Fruit fly (Drosophila melanogaster) whole organism, adult: ENCODE data around the gene PH4alphaMP.

Experiments
- CG11617 ChIP-seq: fragments of 200-800 bp; sonication (Bioruptor generic); optimal IDR thresholded peaks from 2 replicates; lab custom pipeline; 2017; ENCODE audit warnings: mild to moderate bottlenecking, missing biosample characterization, missing genetic modification reagents, missing genetic modification characterization
- CG12768 ChIP-seq: fragments of 200-800 bp; sonication (Bioruptor generic); optimal IDR thresholded peaks from 2 replicates; lab custom pipeline; 2017; ENCODE audit warnings: missing biosample characterization, missing genetic modification characterization, mild to moderate bottlenecking, moderate library complexity, missing genetic modification reagents
- CG14711 ChIP-seq: fragments of 200-800 bp; sonication (Bioruptor generic); optimal IDR thresholded peaks from 2 replicates; lab custom pipeline; 2018; ENCODE audit warnings: missing biosample characterization, mild to moderate bottlenecking, missing genetic modification characterization, moderate library complexity
- CG1620 ChIP-seq: fragments of 200-800 bp; sonication (Bioruptor generic); optimal IDR thresholded peaks from 2 replicates; lab custom pipeline; 2016; ENCODE audit warnings: missing biosample characterization, missing genetic modification characterization
- CG33017 ChIP-seq: fragments of 200-800 bp; sonication (Bioruptor generic); optimal IDR thresholded peaks from 2 replicates; lab custom pipeline; 2018; ENCODE audit warnings: missing biosample characterization, mild to moderate bottlenecking, missing genetic modification characterization, moderate library complexity
- CG5204 ChIP-seq: fragments of 200-800 bp; sonication (Bioruptor generic); optimal IDR thresholded peaks from 2 replicates; lab custom pipeline; 2016; ENCODE audit warnings: missing biosample characterization, missing genetic modification characterization
- CG7045 ChIP-seq: fragments of 200-800 bp; sonication (Bioruptor generic); optimal IDR thresholded peaks from 2 replicates; lab custom pipeline; 2017; ENCODE audit warnings: missing biosample characterization, mild to moderate bottlenecking, missing genetic modification characterization
- CG7101 ChIP-seq: fragments of 200-800 bp; sonication (Bioruptor generic); optimal IDR thresholded peaks from 2 replicates; lab custom pipeline; 2018; ENCODE audit warnings: missing biosample characterization, mild to moderate bottlenecking, missing genetic modification characterization, moderate library complexity
- Clk ChIP-seq: fragments of 200-800 bp; sonication (Bioruptor generic); optimal IDR thresholded peaks from 2 replicates; lab custom pipeline; 2017; ENCODE audit warnings: missing biosample characterization, missing genetic modification characterization
- Crg-1 ChIP-seq: fragments of 200-800 bp; sonication (Bioruptor generic); optimal IDR thresholded peaks from 2 replicates; lab custom pipeline; 2016; ENCODE audit warnings: missing biosample characterization, missing genetic modification characterization
- Hr96 ChIP-seq: fragments of 200-800 bp; sonication (Bioruptor generic); optimal IDR thresholded peaks from 2 replicates; lab custom pipeline; 2016; ENCODE audit warnings: missing biosample characterization, missing genetic modification characterization
- Mnt ChIP-seq: fragments of 200-800 bp; sonication (Bioruptor generic); optimal IDR thresholded peaks from 2 replicates; lab custom pipeline; 2016; ENCODE audit warnings: missing biosample characterization, mild to moderate bottlenecking, missing genetic modification characterization
- bab1 ChIP-seq: fragments of 200-800 bp; sonication (Bioruptor generic); optimal IDR thresholded peaks from 3 replicates; lab custom pipeline; 2019; ENCODE audit warnings: missing biosample characterization, mild to moderate bottlenecking, missing genetic modification characterization, moderate library complexity
- cic ChIP-seq: fragments of 200-800 bp; sonication (Bioruptor generic); optimal IDR thresholded peaks from 2 replicates; lab custom pipeline; 2017; ENCODE audit warnings: missing biosample characterization, mild to moderate bottlenecking, missing genetic modification characterization, moderate library complexity
- cnc ChIP-seq, 2 experiments: fragments of >200 bp; optimal IDR thresholded peaks; 2 replicates each; lab custom pipeline; 2017
- kay ChIP-seq: fragments of 200-800 bp; sonication (Bioruptor generic); peaks from one replicate; lab custom pipeline; 2016; ENCODE audit warnings: missing biosample characterization, missing genetic modification characterization, borderline replicate concordance
- ovo ChIP-seq: fragments of 200-800 bp; sonication (Bioruptor generic); optimal IDR thresholded peaks from 2 replicates; lab custom pipeline; 2016; ENCODE audit warnings: missing biosample characterization, missing genetic modification characterization
- pad ChIP-seq: fragments of 200-800 bp; sonication (Bioruptor generic); optimal IDR thresholded peaks from 3 replicates; lab custom pipeline; 2017; ENCODE audit warnings: missing biosample characterization, missing genetic modification characterization, mild to moderate bottlenecking, moderate library complexity, missing genetic modification reagents
- tj ChIP-seq: fragments of 200-800 bp; sonication (Bioruptor generic); optimal IDR thresholded peaks from 3 replicates; lab custom pipeline; 2017; ENCODE audit warnings: missing biosample characterization, mild to moderate bottlenecking, missing genetic modification characterization, moderate library complexity
- toe ChIP-seq: fragments of 200-800 bp; sonication (Bioruptor generic); optimal IDR thresholded peaks from 2 replicates; lab custom pipeline; 2016; ENCODE audit warnings: missing biosample characterization, missing genetic modification characterization

The PH4alphaMP gene

DNA sequence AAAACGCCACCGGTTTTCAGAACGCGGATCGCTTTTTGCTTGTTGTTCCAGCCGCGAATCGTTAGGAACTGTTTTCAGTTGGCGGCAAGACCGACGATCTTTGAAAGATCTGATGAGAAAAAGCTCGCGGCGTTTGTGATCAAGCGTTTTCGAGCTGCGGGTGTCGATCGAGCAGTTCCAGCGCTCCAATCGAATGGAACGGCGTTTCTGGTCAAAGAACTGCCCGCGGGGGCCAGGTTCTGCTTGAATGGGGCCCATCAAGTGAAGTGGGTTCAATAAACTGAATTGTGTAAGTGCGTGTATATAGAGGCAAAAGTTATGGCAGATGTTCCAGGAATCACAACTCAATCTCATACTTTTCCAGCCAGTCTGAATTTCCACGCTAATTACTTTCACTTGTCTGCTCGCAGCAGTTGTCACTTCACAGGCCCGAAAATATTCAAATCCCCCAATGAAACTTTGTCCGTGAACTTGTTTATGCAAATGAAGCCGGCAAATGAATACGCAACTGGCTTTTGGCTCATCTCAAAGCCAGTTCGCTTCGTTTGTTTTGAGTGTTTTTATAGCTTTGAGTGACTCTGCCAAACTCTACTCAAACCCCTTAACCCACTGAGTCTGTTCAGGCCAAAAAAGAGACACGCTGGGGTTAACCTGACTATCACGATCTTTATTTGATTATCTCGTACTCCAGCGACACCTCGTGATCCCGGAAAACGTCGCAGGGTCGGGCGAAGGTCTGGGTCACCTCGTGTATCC is at the start of gene PH4alphaMP:
Gene PH4alphaMP (minus strand): TSS at position 51 of the 756 bp plus-strand sequence.
- TF ChIP-seq CG33017 (tag; lab: Kevin White, UChicago) (no peak), CG7101 (tag; lab: Kevin White, UChicago) (no peak), CG1620 (GFP tag; lab: Kevin White, UChicago) (no peak), Mnt (no peak), toe (GFP tag; lab: Kevin White, UChicago) (no peak), bab1 (GFP tag; lab: Kevin White, UChicago) (no peak), CG14711 (tag; lab: Kevin White, UChicago) (no peak), ovo (GFP tag; lab: Kevin White, UChicago) (no peak), CG11617 (GFP tag; lab: Kevin White, UChicago) (no peak), CG12768 (no peak), CG5204 (GFP tag; lab: Kevin White, UChicago) (no peak), cnc (optimal IDR thresholded peaks at IDR 0.05; lab: Kevin White, UChicago) (no peak), Crg-1 (GFP tag; lab: Kevin White, UChicago) (no peak), CG7045 (GFP tag; lab: Kevin White, UChicago) (no peak), tj (no peak)

DNA sequence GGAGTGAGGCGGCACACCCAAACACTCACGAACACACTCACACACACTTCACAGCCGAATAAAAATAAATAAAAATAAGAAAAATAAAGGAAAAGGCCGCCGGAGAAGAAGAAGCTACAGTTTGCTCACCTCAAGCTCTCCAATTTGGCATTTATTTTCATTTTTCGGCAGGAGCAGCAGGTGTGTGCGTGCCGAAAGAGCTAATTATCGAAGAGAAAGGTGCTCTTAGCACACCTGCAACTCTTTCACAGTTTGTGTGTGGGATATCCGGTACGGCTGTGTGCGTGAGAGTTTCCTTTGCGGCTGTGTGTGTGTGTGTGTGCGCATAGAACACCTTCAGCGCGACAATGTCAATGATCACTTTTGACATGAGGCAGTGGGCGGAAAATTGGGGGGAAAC is 49.0 kb upstream of the PH4alphaMP start:
- TF ChIP-seq Clk (GFP tag; lab: Kevin White, UChicago) (no peak), tj (no peak), Hr96 (no peak), ovo (GFP tag; lab: Kevin White, UChicago) (no peak), CG1620 (GFP tag; lab: Kevin White, UChicago) (no peak), Mnt (no peak), bab1 (GFP tag; lab: Kevin White, UChicago) (no peak), CG7045 (GFP tag; lab: Kevin White, UChicago) (no peak), CG5204 (GFP tag; lab: Kevin White, UChicago) (no peak), CG14711 (tag; lab: Kevin White, UChicago) (no peak), cnc (optimal IDR thresholded peaks at IDR 0.05; lab: Kevin White, UChicago) (no peak), CG7101 (tag; lab: Kevin White, UChicago) (no peak), cic (GFP tag; lab: Kevin White, UChicago) (no peak), CG33017 (tag; lab: Kevin White, UChicago) (no peak), Crg-1 (GFP tag; lab: Kevin White, UChicago) (no peak)

DNA sequence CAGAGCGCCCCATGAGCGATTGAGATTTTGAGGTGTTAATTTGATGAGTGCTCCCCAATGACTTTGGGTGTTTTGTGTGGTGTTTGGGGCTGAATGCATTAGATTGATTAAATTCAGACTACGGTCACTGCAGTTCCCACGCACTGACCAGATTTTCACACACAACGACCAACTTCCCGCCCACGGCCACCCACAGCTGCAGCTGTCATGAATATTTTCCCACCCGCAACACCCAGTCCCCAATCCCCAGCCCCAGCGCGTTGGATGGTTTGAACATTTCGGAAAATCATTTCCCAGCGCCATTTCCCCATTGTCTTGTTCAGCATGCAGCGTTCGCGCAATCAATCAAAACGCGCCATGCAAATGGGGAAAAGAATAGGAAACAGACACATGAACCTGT is 45.5 kb upstream of the PH4alphaMP start:
- TF ChIP-seq CG12768 (no peak), CG7101 (tag; lab: Kevin White, UChicago) (no peak), Mnt (no peak)

DNA sequence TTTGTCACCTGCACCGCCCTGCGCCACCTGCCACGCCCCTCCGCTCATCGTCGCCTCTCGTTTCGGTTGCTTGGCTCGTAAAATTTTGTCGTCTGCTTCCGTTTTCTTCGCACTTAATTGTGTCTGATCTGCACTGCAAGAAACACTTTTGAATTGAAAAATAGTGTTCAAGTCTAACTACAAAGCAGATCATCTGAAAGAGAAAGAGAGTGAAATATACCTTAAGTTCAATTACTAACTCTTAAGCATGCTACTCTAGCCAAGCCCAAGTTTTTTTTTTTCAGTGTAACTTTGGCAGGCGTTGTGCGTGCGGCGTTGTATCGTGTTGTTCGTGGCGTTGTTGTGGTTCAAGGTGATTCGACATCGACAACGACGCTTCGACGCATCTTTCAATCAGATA is 44.2 kb upstream of the PH4alphaMP start:
- TF ChIP-seq cnc (optimal IDR thresholded peaks at IDR 0.05; lab: Kevin White, UChicago) (no peak), CG7101 (tag; lab: Kevin White, UChicago) (peak; percentile 24), CG1620 (GFP tag; lab: Kevin White, UChicago) (no peak), bab1 (GFP tag; lab: Kevin White, UChicago) (no peak), Mnt (no peak), kay (no peak), CG11617 (GFP tag; lab: Kevin White, UChicago) (no peak), Hr96 (peak; percentile 44), cic (GFP tag; lab: Kevin White, UChicago) (no peak), tj (no peak), Crg-1 (GFP tag; lab: Kevin White, UChicago) (no peak), CG5204 (GFP tag; lab: Kevin White, UChicago) (peak; percentile 38), CG7045 (GFP tag; lab: Kevin White, UChicago) (peak; percentile 62), CG14711 (tag; lab: Kevin White, UChicago) (peak; percentile 44), ovo (GFP tag; lab: Kevin White, UChicago) (no peak), Clk (GFP tag; lab: Kevin White, UChicago) (no peak), CG33017 (tag; lab: Kevin White, UChicago) (peak; percentile 20), CG12768 (peak; percentile 38), pad (GFP tag; lab: Kevin White, UChicago) (no peak), toe (GFP tag; lab: Kevin White, UChicago) (peak; percentile 37)

DNA sequence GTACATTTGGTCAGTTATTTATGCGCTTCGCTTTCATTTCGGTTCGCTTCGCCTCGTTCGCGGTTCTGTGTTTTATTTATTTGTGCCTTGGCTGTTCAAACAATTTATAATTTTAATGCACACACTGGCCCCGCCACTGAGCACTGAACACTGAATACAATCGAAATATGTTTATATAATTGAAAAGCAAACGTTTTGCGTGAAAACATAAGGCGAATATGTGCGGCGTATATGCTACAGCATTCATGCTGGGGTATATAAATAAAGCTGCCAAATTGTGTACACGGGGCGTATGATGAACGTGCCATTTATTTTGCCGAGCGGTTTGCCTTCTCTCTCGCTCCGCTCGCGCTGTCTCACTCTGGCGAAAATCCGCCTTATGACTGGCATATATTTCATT is 41.0 kb upstream of the PH4alphaMP start:
- TF ChIP-seq CG5204 (GFP tag; lab: Kevin White, UChicago) (no peak), Crg-1 (GFP tag; lab: Kevin White, UChicago) (no peak), CG7045 (GFP tag; lab: Kevin White, UChicago) (no peak), Clk (GFP tag; lab: Kevin White, UChicago) (no peak), CG11617 (GFP tag; lab: Kevin White, UChicago) (no peak), pad (GFP tag; lab: Kevin White, UChicago) (no peak), cnc (optimal IDR thresholded peaks at IDR 0.05; lab: Kevin White, UChicago) (no peak), kay (no peak), CG7101 (tag; lab: Kevin White, UChicago) (no peak)

DNA sequence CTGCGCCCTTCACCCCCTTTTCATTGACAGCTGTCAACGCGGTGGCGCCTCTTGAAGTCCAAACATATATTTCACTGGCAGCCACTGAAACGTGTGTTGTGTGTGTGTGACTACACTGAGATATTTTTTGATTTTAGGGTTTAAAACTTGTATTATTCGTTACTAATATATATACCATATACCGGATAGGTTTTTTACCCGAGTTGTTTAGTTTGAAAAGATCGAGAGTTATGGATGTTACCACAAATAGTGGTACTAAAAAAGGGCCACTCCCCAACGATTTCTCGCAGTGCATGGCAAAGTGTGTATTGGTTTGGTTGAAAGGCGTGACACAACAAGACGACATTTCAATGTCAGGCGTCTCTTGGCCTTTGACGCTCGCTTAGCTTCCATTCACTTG is 40.5 kb upstream of the PH4alphaMP start:
- TF ChIP-seq cnc (optimal IDR thresholded peaks at IDR 0.05; lab: Kevin White, UChicago) (no peak), bab1 (GFP tag; lab: Kevin White, UChicago) (no peak), tj (no peak), kay (no peak), CG11617 (GFP tag; lab: Kevin White, UChicago) (no peak), CG12768 (no peak), pad (GFP tag; lab: Kevin White, UChicago) (no peak), CG5204 (GFP tag; lab: Kevin White, UChicago) (no peak), CG7101 (tag; lab: Kevin White, UChicago) (no peak), Clk (GFP tag; lab: Kevin White, UChicago) (no peak), Mnt (no peak), CG14711 (tag; lab: Kevin White, UChicago) (no peak), CG1620 (GFP tag; lab: Kevin White, UChicago) (no peak), toe (GFP tag; lab: Kevin White, UChicago) (no peak)
